Fruit fly (Drosophila melanogaster) Kc167 (cell line): ENCODE results near the gene CG43844.

ENCODE experiments used
- insv ChIP-seq: fragments of >200 bp; optimal IDR thresholded peaks from 3 replicates; lab custom pipeline; 2018; ENCODE audit warnings: missing external identifiers
- psq ChIP-seq: fragments of >200 bp; optimal IDR thresholded peaks from 2 replicates; lab custom pipeline; 2017; ENCODE audit warnings: missing external identifiers
- ttk ChIP-seq: sonication (Bioruptor generic); optimal IDR thresholded peaks from 2 replicates; lab custom pipeline; 2017; ENCODE audit warnings: missing external identifiers

DNA sequence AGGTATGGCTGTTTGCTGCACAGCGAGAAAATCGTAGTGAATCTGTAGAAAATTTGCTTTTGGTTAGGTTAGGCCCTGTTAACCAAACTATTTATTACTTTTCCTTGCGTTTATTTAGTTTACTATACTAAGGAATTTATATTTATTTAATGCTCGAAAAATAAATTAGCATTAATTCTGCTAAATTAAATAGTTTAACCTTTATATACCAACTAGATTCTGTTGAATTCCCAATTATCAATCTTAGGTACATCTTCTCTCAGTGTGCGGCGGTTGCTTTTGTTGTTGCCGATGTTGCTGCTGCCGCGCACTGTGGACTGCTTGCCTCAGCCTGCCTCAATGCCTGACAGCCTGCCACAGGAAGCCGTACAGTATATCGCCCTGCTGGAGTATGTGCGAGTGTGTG, 9.8 kb downstream of the CG43844 start:
- TF ChIP-seq insv (lab: Kevin White, UChicago) = no peak
- no peak for TF ChIP-seq psq
- no peak for TF ChIP-seq ttk (lab: Kevin White, UChicago)
